Worm (Caenorhabditis elegans): ENCODE measurements around the gene Y81G3A.1.

DNA sequence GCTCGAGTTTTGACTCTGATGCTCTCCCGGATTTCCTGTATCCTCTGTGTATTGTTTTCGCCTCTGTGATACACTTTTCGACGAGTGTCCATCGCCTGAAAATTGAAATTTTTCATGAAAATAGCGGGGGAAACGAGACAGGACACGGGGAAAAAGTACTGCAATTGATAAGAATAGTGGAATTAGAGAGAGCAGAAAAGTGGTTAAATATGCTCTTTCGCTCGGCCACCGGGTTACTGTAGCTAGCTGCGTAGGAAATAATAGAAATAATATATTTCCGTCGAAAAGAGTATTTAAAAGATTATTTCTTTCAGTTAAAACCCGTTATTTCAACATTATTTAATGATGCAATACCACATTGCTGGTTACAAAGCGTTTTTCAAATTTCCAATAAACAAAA, 33.0 kb upstream of the Y81G3A.1 start, which contains the start of gene rict-1:
- no peak for TF ChIP-seq Y105C5A.15 (GFP tag; IDR thresholded peaks at IDR 0.05)
- no peak for TF ChIP-seq unc-130 (GFP tag; optimal IDR thresholded peaks at IDR 0.05)
